Worm (Caenorhabditis elegans): ENCODE data around the gene moma-1.

DNA sequence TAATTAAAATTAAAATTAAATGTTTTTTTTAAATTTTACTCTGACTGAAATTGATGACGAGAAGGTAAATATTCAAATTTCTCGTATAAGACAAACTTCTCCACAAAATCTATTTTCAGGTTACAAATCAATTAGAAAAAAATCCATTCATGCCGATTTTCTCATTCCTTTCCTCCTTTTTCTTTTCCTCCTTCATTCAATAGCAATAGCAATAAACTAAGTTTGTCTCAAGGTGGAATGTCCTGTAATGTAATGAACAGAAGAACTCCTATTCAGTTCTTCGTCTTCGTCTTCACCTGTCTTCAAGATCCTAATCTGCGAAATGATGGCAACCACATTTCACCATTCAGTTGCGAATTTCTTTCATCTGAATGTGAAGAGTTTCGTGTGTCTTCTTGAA is 36.4 kb downstream of the moma-1 start, which contains the start of gene dac-1:
- TF ChIP-seq nhr-77 (tag; optimal IDR thresholded peaks at IDR 0.05) (no peak), ama-1 (optimal IDR thresholded peaks at IDR 0.05) (no peak), jun-1 (tag; optimal IDR thresholded peaks at IDR 0.05) (no peak), unc-39 (tag; optimal IDR thresholded peaks at IDR 0.05) (no peak), nhr-11 (tag; optimal IDR thresholded peaks at IDR 0.05) (no peak)

All from whole organism, L3 larva.